Worm (Caenorhabditis elegans): ENCODE results near the gene ceh-41.

Gene ceh-41

ce11 chrX:1870991-1871390 lies 22.5 kb upstream of the ceh-41 start:
- no peak for TF ChIP-seq nhr-11 (tag; optimal IDR thresholded peaks at IDR 0.05)
- TF ChIP-seq elt-3 (tag; optimal IDR thresholded peaks at IDR 0.05), result no peak
- TF ChIP-seq ZK546.5 (tag; optimal IDR thresholded peaks at IDR 0.05), result no peak
- no peak for TF ChIP-seq skn-1 (tag; optimal IDR thresholded peaks at IDR 0.05)
- peak; percentile 55 to 74 for TF ChIP-seq lsy-2 (tag; optimal IDR thresholded peaks at IDR 0.05)
- no peak for TF ChIP-seq zag-1 (tag; optimal IDR thresholded peaks at IDR 0.05)
- TF ChIP-seq F13H6.1 (tag; optimal IDR thresholded peaks at IDR 0.05), result no peak
- no peak for TF ChIP-seq egl-27 (tag; optimal IDR thresholded peaks at IDR 0.05)
- TF ChIP-seq unc-55 (GFP tag; optimal IDR thresholded peaks at IDR 0.05), result peak; percentile 22
- TF ChIP-seq nhr-77 (tag; optimal IDR thresholded peaks at IDR 0.05), result no peak
- no peak for TF ChIP-seq nhr-21 (tag; optimal IDR thresholded peaks at IDR 0.05)
- peak; percentile 19 for TF ChIP-seq nhr-129 (tag; optimal IDR thresholded peaks at IDR 0.05)

ce11 chrX:1864946-1865345 lies 16.5 kb upstream of the ceh-41 start, which contains the start of gene tbx-41:
Gene tbx-41 (plus strand): TSS chrX:1865246.
- TF ChIP-seq nhr-25 (tag; optimal IDR thresholded peaks at IDR 0.05) (no peak), nhr-23 (tag; optimal IDR thresholded peaks at IDR 0.05) (no peak), nhr-12 (tag; optimal IDR thresholded peaks at IDR 0.05) (no peak), sma-9 (GFP tag; optimal IDR thresholded peaks at IDR 0.05) (no peak), sma-9 (tag; optimal IDR thresholded peaks at IDR 0.05) (no peak), mbf-1 (tag; optimal IDR thresholded peaks at IDR 0.05) (no peak), F13H6.1 (tag; optimal IDR thresholded peaks at IDR 0.05) (no peak), alr-1 (tag; optimal IDR thresholded peaks at IDR 0.05) (no peak)

ce11 chrX:1860422-1860821 lies 11.9 kb upstream of the ceh-41 start, which contains the start of gene T26C11.8:
Gene T26C11.8 (plus strand): TSS chrX:1860722.
- TF ChIP-seq unc-62 (GFP tag; optimal IDR thresholded peaks at IDR 0.05) (no peak), sma-3 (GFP tag; optimal IDR thresholded peaks at IDR 0.05) (no peak), mdl-1 (tag; optimal IDR thresholded peaks at IDR 0.05) (no peak), ztf-11 (tag; optimal IDR thresholded peaks at IDR 0.05) (no peak), R02D3.7 (tag; optimal IDR thresholded peaks at IDR 0.05) (no peak), sem-4 (tag; optimal IDR thresholded peaks at IDR 0.05) (no peak), blmp-1 (tag; optimal IDR thresholded peaks at IDR 0.05; ENCODE audit: insufficient read depth) (no peak), unc-39 (tag; optimal IDR thresholded peaks at IDR 0.05) (no peak), crh-2 (tag; optimal IDR thresholded peaks at IDR 0.05) (no peak), lin-13 (GFP tag; optimal IDR thresholded peaks at IDR 0.05) (no peak), lin-11 (tag; optimal IDR thresholded peaks at IDR 0.05) (no peak), peb-1 (tag; optimal IDR thresholded peaks at IDR 0.05) (no peak), ZK546.5 (tag; optimal IDR thresholded peaks at IDR 0.05) (no peak), egl-27 (tag; optimal IDR thresholded peaks at IDR 0.05) (no peak), nhr-23 (tag; optimal IDR thresholded peaks at IDR 0.05) (no peak), ceh-16 (tag; optimal IDR thresholded peaks at IDR 0.05) (no peak), nhr-11 (tag; optimal IDR thresholded peaks at IDR 0.05) (no peak), fos-1 (tag; optimal IDR thresholded peaks at IDR 0.05) (no peak), nhr-21 (tag; optimal IDR thresholded peaks at IDR 0.05) (no peak), ztf-1 (GFP tag; conservative IDR thresholded peaks at IDR 0.05) (no peak)

ce11 chrX:1858616-1859015 lies 10.1 kb upstream of the ceh-41 start:
- TF ChIP-seq ceh-16 (tag; optimal IDR thresholded peaks at IDR 0.05) (peak; percentile 7), lsy-2 (tag; optimal IDR thresholded peaks at IDR 0.05) (peak in 1 of 2 experiments; percentile 62), C34F6.9 (tag; optimal IDR thresholded peaks at IDR 0.05) (peak; percentile 14), lin-11 (tag; optimal IDR thresholded peaks at IDR 0.05) (peak; percentile 56), egl-27 (tag; optimal IDR thresholded peaks at IDR 0.05) (no peak), mdl-1 (tag; optimal IDR thresholded peaks at IDR 0.05) (peak in 1 of 2 experiments; percentile 17), nhr-21 (tag; optimal IDR thresholded peaks at IDR 0.05) (peak; percentile 35), lin-13 (GFP tag; optimal IDR thresholded peaks at IDR 0.05) (peak; percentile 37), unc-55 (GFP tag; optimal IDR thresholded peaks at IDR 0.05) (peak; percentile 54), nhr-25 (tag; optimal IDR thresholded peaks at IDR 0.05) (peak; percentile 10), gmeb-1 (tag; optimal IDR thresholded peaks at IDR 0.05) (peak; percentile 50), sma-3 (GFP tag; optimal IDR thresholded peaks at IDR 0.05) (peak; percentile 65), F13H6.1 (tag; optimal IDR thresholded peaks at IDR 0.05) (peak; percentile 31), Y55F3AM.14 (GFP tag; optimal IDR thresholded peaks at IDR 0.05) (no peak), dmd-4 (tag; optimal IDR thresholded peaks at IDR 0.05) (no peak), mab-5 (tag; optimal IDR thresholded peaks at IDR 0.05) (no peak), elt-3 (tag; optimal IDR thresholded peaks at IDR 0.05) (no peak), nhr-129 (tag; optimal IDR thresholded peaks at IDR 0.05) (peak; percentile 72), nhr-237 (tag; optimal IDR thresholded peaks at IDR 0.05) (no peak)

Data from whole organism, L2 larva.